Worm (Caenorhabditis elegans): Measurements from ENCODE around the gene tald-1.
A peak's percentile ranks its signal among the peaks of the same experiment; 100 is the strongest.

tald-1 gene

DNA sequence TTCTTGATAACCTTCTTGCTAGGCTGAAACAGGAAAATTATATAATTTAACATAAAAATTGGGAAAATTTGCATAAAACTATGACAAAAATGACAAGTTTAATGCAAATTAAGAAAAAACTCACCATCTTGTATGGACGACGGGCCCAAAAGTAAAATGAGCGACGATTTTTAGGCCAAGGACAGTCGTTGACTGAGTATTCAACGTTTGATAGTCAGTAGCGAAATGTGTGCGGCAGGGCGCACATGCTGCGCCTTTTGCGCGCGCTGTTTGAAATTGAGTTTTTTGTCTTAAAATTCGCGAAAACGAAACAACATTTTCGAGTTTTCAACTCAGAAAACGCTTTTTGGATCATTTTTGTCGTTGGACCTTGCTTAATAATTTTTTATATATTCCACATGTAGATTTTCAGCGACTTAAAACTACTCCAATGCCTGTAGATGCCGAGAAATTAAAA, 4.0 kb downstream of the tald-1 start, which contains the start of the genes rpl-7A and set-21:
rpl-7A (minus strand) TSS at position 153 of the 457 bp plus-strand sequence.
set-21 (plus strand) TSS at position 407 of the 457 bp plus-strand sequence.
- TF ChIP-seq T22C8.4 (GFP tag; IDR thresholded peaks at IDR 0.05) (0 out of 2 replicates have a peak, but pooled peaks have one; percentile 41), tab-1 (GFP tag; IDR thresholded peaks at IDR 0.05) (no peak), ztf-23 (GFP tag; IDR thresholded peaks at IDR 0.05) (peak; percentile 91), ztf-29 (GFP tag; IDR thresholded peaks at IDR 0.05) (no peak), med-1 (GFP tag; optimal IDR thresholded peaks at IDR 0.05; ENCODE audit: insufficient read depth) (no peak), ref-1 (GFP tag; conservative IDR thresholded peaks at IDR 0.05) (no peak), flt-1 (GFP tag; IDR thresholded peaks at IDR 0.05) (peak; percentile 84), klf-2 (GFP tag; conservative IDR thresholded peaks at IDR 0.05) (peak; percentile 69; the same call in 1 of the 2 replicates), cog-1 (tag; optimal IDR thresholded peaks at IDR 0.05) (peak; percentile 67)

DNA sequence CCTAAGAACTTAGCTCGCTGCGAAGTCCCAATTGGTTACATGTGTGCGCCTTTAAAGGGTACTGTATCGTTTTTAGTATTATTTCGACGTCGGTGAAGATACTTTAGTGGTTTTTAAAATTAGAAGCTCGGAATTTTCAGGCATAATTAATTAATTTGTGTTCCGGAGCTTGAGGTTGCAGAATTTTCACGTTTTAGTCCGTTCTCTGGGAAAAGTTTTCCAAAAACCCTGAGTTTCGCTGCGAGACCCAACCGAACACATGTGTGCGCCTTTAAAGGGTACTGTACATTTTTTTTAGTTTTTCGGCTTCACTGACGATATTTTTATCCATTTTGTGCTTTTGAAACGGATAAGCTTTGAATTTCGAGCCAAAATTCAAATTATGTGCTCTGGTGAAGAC, 7.0 kb downstream of the tald-1 start:
- no peak for TF ChIP-seq cog-1 (tag; optimal IDR thresholded peaks at IDR 0.05)
- no peak for TF ChIP-seq klf-2 (GFP tag; conservative IDR thresholded peaks at IDR 0.05)
- no peak for TF ChIP-seq ztf-23 (GFP tag; IDR thresholded peaks at IDR 0.05)
- no peak for TF ChIP-seq T22C8.4 (GFP tag; IDR thresholded peaks at IDR 0.05)
- TF ChIP-seq ztf-29 (GFP tag; IDR thresholded peaks at IDR 0.05) = no peak
- no peak for TF ChIP-seq flt-1 (GFP tag; IDR thresholded peaks at IDR 0.05)
- TF ChIP-seq med-1 (GFP tag; optimal IDR thresholded peaks at IDR 0.05; ENCODE audit: insufficient read depth) = no peak
- no peak for TF ChIP-seq ref-1 (GFP tag; conservative IDR thresholded peaks at IDR 0.05)
- TF ChIP-seq tab-1 (GFP tag; IDR thresholded peaks at IDR 0.05) = no peak

DNA sequence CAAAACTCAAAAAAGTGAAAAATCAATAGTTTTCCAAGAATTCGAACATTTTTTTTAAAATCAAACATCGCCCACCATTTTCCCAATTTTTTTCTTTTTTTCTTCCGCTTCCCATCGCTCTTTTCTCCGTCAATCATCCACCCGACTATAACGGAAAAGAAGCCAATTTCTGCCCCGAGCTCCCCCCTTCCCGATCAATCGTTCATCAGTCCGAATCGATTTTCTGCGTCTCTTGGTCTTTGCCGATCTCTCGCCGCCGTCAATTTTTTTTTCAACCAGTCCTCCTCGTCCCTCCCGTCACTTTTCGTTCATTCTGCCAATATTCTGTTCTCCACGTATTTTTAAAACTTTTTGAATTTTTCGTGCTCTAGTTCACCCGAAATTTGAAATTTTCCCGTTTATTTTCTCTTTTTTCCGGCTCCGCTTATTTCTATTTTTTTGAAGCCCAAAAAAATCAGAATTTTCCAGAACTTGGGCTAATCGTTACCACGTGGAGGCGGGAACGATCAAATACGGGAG, 7.5 kb downstream of the tald-1 start, which contains the start of gene ell-1:
ell-1 (plus strand) TSS at position 469 of the 519 bp plus-strand sequence.
- TF ChIP-seq flt-1 (GFP tag; IDR thresholded peaks at IDR 0.05) = no peak
- TF ChIP-seq cog-1 (tag; optimal IDR thresholded peaks at IDR 0.05) = no peak
- no peak for TF ChIP-seq med-1 (GFP tag; optimal IDR thresholded peaks at IDR 0.05; ENCODE audit: insufficient read depth)
- no peak for TF ChIP-seq tab-1 (GFP tag; IDR thresholded peaks at IDR 0.05)
- no peak for TF ChIP-seq klf-2 (GFP tag; conservative IDR thresholded peaks at IDR 0.05)
- no peak for TF ChIP-seq ref-1 (GFP tag; conservative IDR thresholded peaks at IDR 0.05)
- TF ChIP-seq ztf-29 (GFP tag; IDR thresholded peaks at IDR 0.05) = no peak
- TF ChIP-seq ztf-23 (GFP tag; IDR thresholded peaks at IDR 0.05) = no peak
- TF ChIP-seq T22C8.4 (GFP tag; IDR thresholded peaks at IDR 0.05) = no peak

DNA sequence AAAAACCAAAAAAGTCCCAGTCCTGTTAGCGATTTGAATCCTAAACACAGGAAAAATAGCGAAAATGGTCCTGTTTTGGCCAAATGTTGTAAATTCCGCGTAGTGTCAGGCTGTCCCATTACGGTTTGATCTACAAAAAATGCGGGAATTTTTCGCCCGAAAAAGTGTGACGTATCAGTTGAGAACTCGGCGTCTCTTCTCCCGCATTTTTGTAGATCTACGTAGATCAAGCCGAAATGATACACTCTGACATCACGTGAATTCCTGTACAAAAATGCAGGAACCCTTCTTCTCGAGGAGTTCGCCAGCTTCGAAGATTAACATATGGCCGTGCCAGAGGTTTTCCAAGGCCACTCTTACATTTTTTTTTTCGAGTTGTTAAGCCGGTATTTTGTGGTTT, 9.1 kb downstream of the tald-1 start:
- no peak for TF ChIP-seq flt-1 (GFP tag; IDR thresholded peaks at IDR 0.05)
- TF ChIP-seq ztf-29 (GFP tag; IDR thresholded peaks at IDR 0.05) = no peak
- TF ChIP-seq T22C8.4 (GFP tag; IDR thresholded peaks at IDR 0.05) = no peak
- TF ChIP-seq med-1 (GFP tag; optimal IDR thresholded peaks at IDR 0.05; ENCODE audit: insufficient read depth) = no peak
- no peak for TF ChIP-seq cog-1 (tag; optimal IDR thresholded peaks at IDR 0.05)
- TF ChIP-seq ref-1 (GFP tag; conservative IDR thresholded peaks at IDR 0.05) = no peak
- TF ChIP-seq klf-2 (GFP tag; conservative IDR thresholded peaks at IDR 0.05) = no peak
- no peak for TF ChIP-seq tab-1 (GFP tag; IDR thresholded peaks at IDR 0.05)
- TF ChIP-seq ztf-23 (GFP tag; IDR thresholded peaks at IDR 0.05) = no peak

DNA sequence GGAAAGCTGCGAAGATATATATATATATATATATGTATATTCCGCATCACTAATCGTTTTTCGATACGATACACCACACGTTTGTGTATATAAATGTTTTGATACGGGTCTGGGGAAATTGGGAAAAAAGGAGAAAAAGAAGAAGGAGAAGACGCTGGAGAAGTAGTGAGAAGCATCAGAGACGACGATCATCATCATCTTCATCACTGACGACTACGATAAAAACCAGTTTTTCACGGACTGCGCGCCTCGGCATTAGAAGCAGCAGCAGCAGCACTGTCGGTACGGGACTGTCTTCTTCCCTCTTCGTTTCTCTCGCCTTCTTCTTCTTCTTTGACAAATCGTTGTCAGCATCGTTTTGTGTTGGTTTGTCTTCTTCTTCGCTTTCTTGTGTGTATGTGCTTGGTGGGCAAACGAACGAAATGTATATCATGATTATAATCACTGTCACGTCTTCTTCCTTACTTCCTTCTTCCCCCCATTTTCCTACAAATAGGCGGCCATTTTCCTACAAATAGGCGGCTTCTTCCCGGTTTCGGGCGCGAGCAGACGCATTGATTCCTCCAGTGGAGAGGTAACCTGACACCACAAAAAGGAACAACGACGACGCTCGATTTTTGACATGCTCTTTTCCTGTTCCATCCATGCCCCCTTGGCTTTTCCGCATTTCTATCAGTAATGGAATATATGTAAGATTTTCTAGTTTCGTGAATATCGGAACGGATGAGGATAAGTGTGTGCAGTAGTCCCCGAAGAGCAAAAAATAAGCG, 9.8 kb downstream of the tald-1 start:
- TF ChIP-seq cog-1 (tag; optimal IDR thresholded peaks at IDR 0.05) = no peak
- no peak for TF ChIP-seq med-1 (GFP tag; optimal IDR thresholded peaks at IDR 0.05; ENCODE audit: insufficient read depth)
- TF ChIP-seq ztf-29 (GFP tag; IDR thresholded peaks at IDR 0.05) = no peak
- no peak for TF ChIP-seq ref-1 (GFP tag; conservative IDR thresholded peaks at IDR 0.05)
- no peak for TF ChIP-seq klf-2 (GFP tag; conservative IDR thresholded peaks at IDR 0.05)
- no peak for TF ChIP-seq flt-1 (GFP tag; IDR thresholded peaks at IDR 0.05)
- TF ChIP-seq T22C8.4 (GFP tag; IDR thresholded peaks at IDR 0.05) = no peak
- no peak for TF ChIP-seq tab-1 (GFP tag; IDR thresholded peaks at IDR 0.05)
- no peak for TF ChIP-seq ztf-23 (GFP tag; IDR thresholded peaks at IDR 0.05)

DNA sequence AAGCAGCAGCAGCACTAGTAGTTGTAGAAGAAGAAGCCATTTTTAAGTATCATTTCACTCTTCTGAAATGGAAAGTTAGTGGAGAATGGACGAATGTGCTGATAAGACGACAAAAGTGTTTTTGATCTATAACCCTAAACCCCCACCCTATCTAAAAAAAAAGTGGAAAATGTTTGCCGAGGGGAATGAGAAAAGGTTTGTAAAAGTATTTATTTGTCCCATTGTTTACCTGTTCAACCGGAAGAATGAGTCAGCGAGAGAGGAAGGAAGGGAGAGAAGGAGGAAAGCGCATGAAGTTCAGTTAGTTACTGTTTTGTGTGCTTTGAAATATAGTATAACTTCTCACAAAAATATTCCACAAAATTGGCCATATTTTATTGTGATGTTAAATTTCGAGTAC, 10.7 kb downstream of the tald-1 start:
- TF ChIP-seq tab-1 (GFP tag; IDR thresholded peaks at IDR 0.05) (no peak), med-1 (GFP tag; optimal IDR thresholded peaks at IDR 0.05; ENCODE audit: insufficient read depth) (no peak), ztf-23 (GFP tag; IDR thresholded peaks at IDR 0.05) (no peak), ztf-29 (GFP tag; IDR thresholded peaks at IDR 0.05) (no peak), ref-1 (GFP tag; conservative IDR thresholded peaks at IDR 0.05) (no peak), klf-2 (GFP tag; conservative IDR thresholded peaks at IDR 0.05) (no peak), T22C8.4 (GFP tag; IDR thresholded peaks at IDR 0.05) (no peak), flt-1 (GFP tag; IDR thresholded peaks at IDR 0.05) (no peak), cog-1 (tag; optimal IDR thresholded peaks at IDR 0.05) (no peak)

DNA sequence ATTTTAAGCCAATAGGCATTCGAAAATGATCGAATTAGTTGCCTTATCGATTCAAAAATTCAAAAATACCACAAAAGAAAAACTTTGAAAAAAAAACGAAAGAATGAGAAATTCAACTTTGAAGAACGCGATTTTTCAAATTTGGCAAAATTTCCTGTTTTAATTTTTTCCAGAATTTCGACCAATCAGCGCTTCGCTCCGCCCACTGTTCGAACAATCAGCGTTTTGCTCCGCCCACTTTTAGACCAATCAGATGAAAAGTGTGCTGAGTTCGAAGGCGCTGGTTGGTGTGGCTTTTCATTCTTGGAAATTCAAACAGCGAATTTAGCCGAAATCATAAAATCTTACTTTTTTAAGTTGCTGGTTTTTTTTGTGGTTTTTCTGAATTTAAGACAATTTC, 11.1 kb downstream of the tald-1 start:
- TF ChIP-seq ref-1 (GFP tag; conservative IDR thresholded peaks at IDR 0.05) (no peak), ztf-29 (GFP tag; IDR thresholded peaks at IDR 0.05) (no peak), med-1 (GFP tag; optimal IDR thresholded peaks at IDR 0.05; ENCODE audit: insufficient read depth) (no peak), T22C8.4 (GFP tag; IDR thresholded peaks at IDR 0.05) (no peak), flt-1 (GFP tag; IDR thresholded peaks at IDR 0.05) (no peak), klf-2 (GFP tag; conservative IDR thresholded peaks at IDR 0.05) (no peak), cog-1 (tag; optimal IDR thresholded peaks at IDR 0.05) (no peak), tab-1 (GFP tag; IDR thresholded peaks at IDR 0.05) (no peak), ztf-23 (GFP tag; IDR thresholded peaks at IDR 0.05) (no peak)

DNA sequence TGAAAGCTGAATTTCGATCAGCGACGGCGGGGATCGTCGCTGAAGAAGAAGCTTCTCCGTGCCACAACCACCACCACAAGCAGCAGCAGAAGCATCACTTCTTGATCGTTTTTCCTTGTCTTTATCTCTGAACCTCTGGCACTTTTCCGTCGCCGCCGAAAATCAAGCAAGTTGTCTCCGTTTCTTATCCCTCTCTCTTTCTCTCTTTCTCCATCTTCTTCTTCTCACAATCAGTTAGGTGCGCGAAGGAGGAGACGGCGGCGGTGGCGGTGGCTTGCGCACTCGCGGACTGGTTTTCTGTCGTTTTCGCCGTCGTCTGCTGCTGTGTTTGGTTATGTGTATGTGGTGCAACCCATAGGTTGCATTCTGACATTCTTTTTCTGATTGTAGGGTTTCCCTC, 12.0 kb downstream of the tald-1 start:
- TF ChIP-seq ztf-23 (GFP tag; IDR thresholded peaks at IDR 0.05) (peak; percentile 38; the same call in 1 of the 2 replicates), cog-1 (tag; optimal IDR thresholded peaks at IDR 0.05) (no peak), flt-1 (GFP tag; IDR thresholded peaks at IDR 0.05) (no peak)

DNA sequence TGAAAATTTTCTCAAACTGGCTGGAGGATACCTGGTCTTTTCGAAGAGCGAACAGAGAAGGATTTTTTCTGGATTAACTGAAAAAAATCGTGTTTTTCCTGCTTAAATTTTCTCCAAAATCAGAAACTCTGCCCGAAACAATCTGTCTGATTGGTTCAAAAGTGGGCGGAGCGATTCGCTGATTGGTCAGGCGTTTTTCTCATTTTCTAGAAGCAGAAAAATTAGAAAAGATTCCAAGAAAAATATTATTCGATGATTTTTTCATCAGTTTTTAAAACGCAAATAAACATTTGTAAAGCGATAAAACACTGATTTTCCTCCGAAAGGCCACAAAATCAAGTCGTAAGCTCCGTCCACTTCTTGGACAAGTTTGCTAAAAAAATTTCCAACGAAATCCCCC, 12.4 kb downstream of the tald-1 start:
- no peak for TF ChIP-seq med-1 (GFP tag; optimal IDR thresholded peaks at IDR 0.05; ENCODE audit: insufficient read depth)
- no peak for TF ChIP-seq ref-1 (GFP tag; conservative IDR thresholded peaks at IDR 0.05)
- TF ChIP-seq tab-1 (GFP tag; IDR thresholded peaks at IDR 0.05) = no peak
- TF ChIP-seq cog-1 (tag; optimal IDR thresholded peaks at IDR 0.05) = no peak
- TF ChIP-seq T22C8.4 (GFP tag; IDR thresholded peaks at IDR 0.05) = no peak
- TF ChIP-seq ztf-23 (GFP tag; IDR thresholded peaks at IDR 0.05) = no peak
- no peak for TF ChIP-seq flt-1 (GFP tag; IDR thresholded peaks at IDR 0.05)
- TF ChIP-seq klf-2 (GFP tag; conservative IDR thresholded peaks at IDR 0.05) = no peak
- no peak for TF ChIP-seq ztf-29 (GFP tag; IDR thresholded peaks at IDR 0.05)

Measured in whole organism, midembryonic.